Fruit fly (Drosophila melanogaster): Measurements from ENCODE around the gene SuUR.

The SuUR gene

DNA sequence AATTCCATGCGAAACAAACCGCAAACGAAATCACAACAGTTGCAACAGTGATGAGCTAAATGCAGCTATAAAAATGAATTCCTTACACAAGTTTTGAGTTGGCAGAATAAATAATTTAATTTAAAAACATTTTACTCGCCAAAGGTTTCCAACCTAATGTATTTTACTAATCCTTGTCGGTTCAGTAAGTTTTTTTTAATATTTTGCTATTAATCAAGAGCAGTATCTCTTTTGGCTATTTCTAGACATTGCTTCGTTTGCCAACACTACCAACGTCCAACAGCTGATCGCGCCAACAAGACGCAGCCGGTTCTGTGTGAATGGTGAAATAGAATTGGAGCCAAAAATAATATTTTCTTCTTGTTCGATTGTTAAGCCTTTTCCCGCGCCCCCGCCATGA lies at the start of gene SuUR, which contains the start of the genes CG32075 and CG45101:
Gene SuUR, plus strand, starts transcription at position 303 of the 400 bp plus-strand sequence.
Gene CG32075, minus strand, starts transcription at position 253 of the 400 bp plus-strand sequence.
Gene CG45101, plus strand, starts transcription at position 303 of the 400 bp plus-strand sequence.
- TF ChIP-seq EcR (GFP tag; optimal IDR thresholded peaks at IDR 0.05): no peak
- TF ChIP-seq CG12605 (GFP tag; IDR thresholded peaks at IDR 0.05): no peak
- TF ChIP-seq CG34367 (tag; optimal IDR thresholded peaks at IDR 0.05): peak; percentile 56
- peak; percentile 76 for TF ChIP-seq Snoo (tag; optimal IDR thresholded peaks at IDR 0.05)
- peak; percentile 70 for TF ChIP-seq CG8301 (tag; optimal IDR thresholded peaks at IDR 0.05)
- TF ChIP-seq CG15710 (tag; optimal IDR thresholded peaks at IDR 0.05): peak; percentile 78
- peak; percentile 75 for TF ChIP-seq CG17806 (tag; optimal IDR thresholded peaks at IDR 0.05)
- TF ChIP-seq D1 (tag; optimal IDR thresholded peaks at IDR 0.05): no peak
- peak; percentile 78 for TF ChIP-seq Pif1A (GFP tag; optimal IDR thresholded peaks at IDR 0.05)
- TF ChIP-seq fd96Ca (GFP tag; IDR thresholded peaks at IDR 0.05): peak; percentile 52; the same call in 2 of the 3 replicates
- TF ChIP-seq Ets98B (GFP tag; IDR thresholded peaks at IDR 0.05): peak; percentile 77
- peak; percentile 74 for TF ChIP-seq CG9948 (tag; optimal IDR thresholded peaks at IDR 0.05)
- peak; percentile 83 for TF ChIP-seq CG4496 (GFP tag; IDR thresholded peaks at IDR 0.05)
- TF ChIP-seq CG8159 (tag; optimal IDR thresholded peaks at IDR 0.05): peak; percentile 52
- TF ChIP-seq gl (tag; optimal IDR thresholded peaks at IDR 0.05): no peak
- no peak for TF ChIP-seq CG13204 (GFP tag; optimal IDR thresholded peaks at IDR 0.05)
- no peak for TF ChIP-seq CG10348 (GFP tag; IDR thresholded peaks at IDR 0.05)
- no peak for TF ChIP-seq CG14655 (GFP tag; optimal IDR thresholded peaks at IDR 0.05)
- peak; percentile 69 for TF ChIP-seq rn (GFP tag; IDR thresholded peaks at IDR 0.05)
- TF ChIP-seq CG32121 (GFP tag; IDR thresholded peaks at IDR 0.05): peak; percentile 86
- peak; percentile 71 for TF ChIP-seq Pif1B (GFP tag; optimal IDR thresholded peaks at IDR 0.05)

DNA sequence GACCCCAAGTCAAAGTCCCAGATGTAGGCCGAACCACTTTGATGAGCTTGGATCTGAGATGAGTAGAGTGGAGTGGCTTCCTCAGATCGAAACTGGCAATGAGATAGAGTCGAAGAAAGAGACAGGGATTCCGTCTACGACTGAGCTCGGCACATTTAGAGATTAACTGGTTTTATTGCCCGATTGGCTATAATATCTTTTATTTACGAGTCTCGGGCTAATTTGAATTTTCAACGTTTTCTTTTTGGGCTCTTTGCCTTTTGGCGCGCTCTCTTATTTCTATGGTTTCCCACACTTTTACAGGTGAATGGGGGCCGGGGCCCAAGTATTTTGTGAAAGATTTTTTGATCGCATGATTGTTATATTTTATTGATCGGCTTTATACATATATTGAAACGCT lies 49.6 kb upstream of the SuUR start:
- no peak for TF ChIP-seq Pif1B (GFP tag; optimal IDR thresholded peaks at IDR 0.05)
- TF ChIP-seq EcR (GFP tag; optimal IDR thresholded peaks at IDR 0.05): no peak
- no peak for TF ChIP-seq CG4496 (GFP tag; IDR thresholded peaks at IDR 0.05)
- TF ChIP-seq fd96Ca (GFP tag; IDR thresholded peaks at IDR 0.05): no peak
- TF ChIP-seq CG10348 (GFP tag; IDR thresholded peaks at IDR 0.05): no peak
- no peak for TF ChIP-seq CG8159 (tag; optimal IDR thresholded peaks at IDR 0.05)
- no peak for TF ChIP-seq CG9948 (tag; optimal IDR thresholded peaks at IDR 0.05)
- no peak for TF ChIP-seq CG13204 (GFP tag; optimal IDR thresholded peaks at IDR 0.05)

DNA sequence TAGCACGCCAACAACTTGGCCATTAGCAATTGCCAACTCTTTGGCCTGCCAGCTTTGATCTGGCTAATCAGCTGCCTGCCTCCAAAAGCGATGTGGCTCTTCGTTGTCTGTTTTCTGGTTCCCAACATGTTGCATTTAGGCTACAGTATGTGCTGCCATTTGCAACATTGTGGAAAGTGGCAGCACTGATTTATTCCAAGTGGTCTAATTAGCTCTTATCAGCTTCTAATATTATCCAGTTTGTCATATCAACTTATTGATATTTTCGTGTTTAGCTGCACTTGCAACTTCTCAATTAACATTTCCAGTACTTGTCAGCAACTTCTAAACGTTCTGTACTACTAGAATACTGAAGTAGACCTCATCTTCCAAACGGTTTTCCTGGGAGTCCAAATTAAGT lies 44.7 kb upstream of the SuUR start:
- TF ChIP-seq Pif1A (GFP tag; optimal IDR thresholded peaks at IDR 0.05) (no peak), CG32121 (GFP tag; IDR thresholded peaks at IDR 0.05) (no peak), Ets98B (GFP tag; IDR thresholded peaks at IDR 0.05) (no peak), CG15710 (tag; optimal IDR thresholded peaks at IDR 0.05) (no peak), CG34367 (tag; optimal IDR thresholded peaks at IDR 0.05) (no peak), rn (GFP tag; IDR thresholded peaks at IDR 0.05) (no peak), EcR (GFP tag; optimal IDR thresholded peaks at IDR 0.05) (no peak), fd96Ca (GFP tag; IDR thresholded peaks at IDR 0.05) (no peak), CG13204 (GFP tag; optimal IDR thresholded peaks at IDR 0.05) (no peak), CG8301 (tag; optimal IDR thresholded peaks at IDR 0.05) (no peak), Snoo (tag; optimal IDR thresholded peaks at IDR 0.05) (no peak), CG8159 (tag; optimal IDR thresholded peaks at IDR 0.05) (no peak), D1 (tag; optimal IDR thresholded peaks at IDR 0.05) (no peak), CG10348 (GFP tag; IDR thresholded peaks at IDR 0.05) (no peak), Pif1B (GFP tag; optimal IDR thresholded peaks at IDR 0.05) (no peak), gl (tag; optimal IDR thresholded peaks at IDR 0.05) (no peak), CG14655 (GFP tag; optimal IDR thresholded peaks at IDR 0.05) (no peak)

DNA sequence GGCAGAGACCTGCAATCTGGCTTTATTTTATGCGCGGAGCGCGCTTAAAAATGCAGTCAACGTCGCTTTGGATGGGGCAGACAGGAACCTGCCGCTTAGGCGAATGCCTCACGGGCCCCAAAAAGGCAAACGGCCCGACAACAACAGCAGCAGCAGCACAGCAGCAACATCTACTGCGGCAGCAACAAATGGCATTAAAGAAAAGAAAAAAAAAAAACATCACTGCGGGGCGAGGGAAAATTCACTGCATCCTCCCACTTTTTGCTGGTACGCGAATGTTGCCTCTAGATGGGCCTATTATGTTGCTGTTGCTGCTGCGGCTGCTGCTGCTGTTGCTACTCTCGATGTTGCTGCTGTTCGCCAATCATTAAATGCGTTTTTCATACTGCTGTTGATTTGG lies 42.8 kb upstream of the SuUR start:
- peak; percentile 87 for TF ChIP-seq CG13204 (GFP tag; optimal IDR thresholded peaks at IDR 0.05)
- TF ChIP-seq fd96Ca (GFP tag; IDR thresholded peaks at IDR 0.05): 0 out of 3 replicates have a peak, but pooled peaks have one; percentile 5
- TF ChIP-seq EcR (GFP tag; optimal IDR thresholded peaks at IDR 0.05): peak; percentile 51
- TF ChIP-seq CG10348 (GFP tag; IDR thresholded peaks at IDR 0.05): 0 out of 2 replicates have a peak, but pooled peaks have one; percentile 26
- TF ChIP-seq CG4496 (GFP tag; IDR thresholded peaks at IDR 0.05): 0 out of 3 replicates have a peak, but pooled peaks have one; percentile 27
- no peak for TF ChIP-seq CG15710 (tag; optimal IDR thresholded peaks at IDR 0.05)
- TF ChIP-seq CG14655 (GFP tag; optimal IDR thresholded peaks at IDR 0.05): no peak
- TF ChIP-seq Pif1A (GFP tag; optimal IDR thresholded peaks at IDR 0.05): no peak

DNA sequence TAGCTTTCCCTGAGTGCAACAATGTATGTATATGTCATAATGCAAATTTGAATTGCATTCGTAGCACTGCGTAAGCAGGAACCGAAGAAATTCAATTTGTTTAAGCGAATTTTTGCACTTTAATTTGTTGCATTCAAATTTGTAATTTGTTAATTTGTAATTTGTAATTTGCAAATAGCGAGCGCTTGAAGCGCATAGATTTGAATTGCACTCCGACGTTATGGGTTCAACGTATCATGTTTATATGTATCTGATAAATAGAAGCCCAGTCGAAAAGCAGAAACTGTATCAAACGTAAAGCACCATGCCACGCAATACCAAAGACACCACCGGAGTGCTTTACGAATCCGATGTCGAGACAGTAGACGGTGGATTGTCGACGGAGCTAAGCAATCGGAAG lies 41.6 kb upstream of the SuUR start, which contains the start of gene Fad2:
Gene Fad2, plus strand, starts transcription at position 301 of the 400 bp plus-strand sequence.
- no peak for TF ChIP-seq gl (tag; optimal IDR thresholded peaks at IDR 0.05)
- no peak for TF ChIP-seq Snoo (tag; optimal IDR thresholded peaks at IDR 0.05)
- no peak for TF ChIP-seq CG15710 (tag; optimal IDR thresholded peaks at IDR 0.05)
- no peak for TF ChIP-seq Pif1B (GFP tag; optimal IDR thresholded peaks at IDR 0.05)
- TF ChIP-seq CG17806 (tag; optimal IDR thresholded peaks at IDR 0.05): no peak
- TF ChIP-seq D1 (tag; optimal IDR thresholded peaks at IDR 0.05): no peak
- TF ChIP-seq EcR (GFP tag; optimal IDR thresholded peaks at IDR 0.05): no peak
- TF ChIP-seq CG10348 (GFP tag; IDR thresholded peaks at IDR 0.05): no peak
- no peak for TF ChIP-seq rn (GFP tag; IDR thresholded peaks at IDR 0.05)
- TF ChIP-seq CG8159 (tag; optimal IDR thresholded peaks at IDR 0.05): no peak
- no peak for TF ChIP-seq Pif1A (GFP tag; optimal IDR thresholded peaks at IDR 0.05)
- TF ChIP-seq CG12605 (GFP tag; IDR thresholded peaks at IDR 0.05): no peak
- TF ChIP-seq CG8301 (tag; optimal IDR thresholded peaks at IDR 0.05): no peak
- no peak for TF ChIP-seq CG14655 (GFP tag; optimal IDR thresholded peaks at IDR 0.05)

DNA sequence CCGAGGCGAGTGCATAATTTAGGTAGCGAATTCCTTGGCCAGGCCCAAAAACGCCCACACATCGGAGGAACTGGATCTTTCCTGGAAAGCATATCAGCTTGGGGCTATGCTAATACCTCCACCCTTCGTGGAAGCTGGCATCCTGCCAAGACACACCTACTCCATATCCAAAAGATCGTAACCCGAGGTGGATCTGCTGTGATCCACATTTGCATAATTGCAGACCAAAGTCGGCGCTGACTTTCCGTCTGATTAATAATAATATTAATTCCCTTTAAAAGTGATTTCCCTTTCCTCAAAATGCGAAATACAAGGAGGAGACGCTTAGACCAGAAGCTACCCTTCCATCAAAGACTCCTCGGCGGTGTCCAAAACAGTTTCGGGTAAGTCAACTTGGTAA lies 39.5 kb upstream of the SuUR start, which contains the start of gene CG32079:
Gene CG32079, plus strand, starts transcription at position 301 of the 400 bp plus-strand sequence.
- TF ChIP-seq CG8301 (tag; optimal IDR thresholded peaks at IDR 0.05) (no peak), CG32121 (GFP tag; IDR thresholded peaks at IDR 0.05) (no peak), EcR (GFP tag; optimal IDR thresholded peaks at IDR 0.05) (no peak), Pif1A (GFP tag; optimal IDR thresholded peaks at IDR 0.05) (no peak), CG13204 (GFP tag; optimal IDR thresholded peaks at IDR 0.05) (no peak)
